Worm (Caenorhabditis elegans): ENCODE results near the gene ugt-65.

- TF ChIP-seq lin-15B (tag; optimal IDR thresholded peaks at IDR 0.05) (no peak), Y116A8C.19 (tag; optimal IDR thresholded peaks at IDR 0.05; ENCODE audit: borderline replicate concordance) (no peak), unc-130 (tag; optimal IDR thresholded peaks at IDR 0.05) (no peak), lin-39 (tag; optimal IDR thresholded peaks at IDR 0.05) (no peak)
Observed at ce11 chrIV:12417536-12418195, 2.8 kb upstream of the ugt-65 start, which contains the start of gene F08G5.3.

Measured in whole organism, L1 larva.